Worm (Caenorhabditis elegans) whole organism, L1 larva: ENCODE results near the gene T20D3.6.
"Not testable (repeated sequence)": the region's sequence is repeated elsewhere in the genome, so short reads cannot be mapped to it uniquely, and the experiment has no call there.

ENCODE experiments used
- C04F5.9 ChIP-seq: sonication (generic microtip); optimal IDR thresholded peaks from 2 replicates; lab custom pipeline; 2016; ENCODE audit warnings: missing genetic modification characterization, missing compliant biosample characterization
- C16A3.4 ChIP-seq: fragments of 150-350 bp; optimal IDR thresholded peaks from 2 replicates; lab custom pipeline; 2014; ENCODE audit warnings: missing biosample characterization, missing genetic modification characterization
- F16B12.6 ChIP-seq: fragments of 150-350 bp; optimal IDR thresholded peaks from 2 replicates; lab custom pipeline; 2014; ENCODE audit warnings: missing biosample characterization, missing genetic modification characterization
- ama-1 ChIP-seq: fragments of 150-350 bp; optimal IDR thresholded peaks from 2 replicates; lab custom pipeline; 2014
- blmp-1 ChIP-seq: fragments of 150-350 bp; optimal IDR thresholded peaks from 2 replicates; lab custom pipeline; 2014; ENCODE audit warnings: missing biosample characterization, missing genetic modification characterization
- ceh-63 ChIP-seq: fragments of 200-800 bp; sonication (Bioruptor generic); optimal IDR thresholded peaks from 2 replicates; lab custom pipeline; 2018; ENCODE audit warnings: mild to moderate bottlenecking, missing genetic modification characterization, missing compliant biosample characterization
- ces-1 ChIP-seq: fragments of 150-350 bp; optimal IDR thresholded peaks from 2 replicates; lab custom pipeline; 2014; ENCODE audit warnings: missing biosample characterization, missing genetic modification reagents, missing genetic modification characterization
- efl-3 ChIP-seq: fragments of 200-800 bp; sonication (Bioruptor generic); optimal IDR thresholded peaks from 2 replicates; lab custom pipeline; 2018; ENCODE audit warnings: mild to moderate bottlenecking, missing genetic modification characterization, missing compliant biosample characterization
- egl-27 ChIP-seq, 2 experiments: fragments of 150-350 bp in 1 of 2; sonication (generic microtip); optimal IDR thresholded peaks; 3 replicates each; lab custom pipeline; 2017 to 2018; ENCODE audit warnings: missing biosample characterization in 2 of 2, missing genetic modification characterization in 2 of 2, missing genetic modification reagents in 2 of 2
- elt-2 ChIP-seq: sonication (generic microtip); optimal IDR thresholded peaks from 2 replicates; lab custom pipeline; 2016; ENCODE audit warnings: missing genetic modification characterization, mild to moderate bottlenecking, inconsistent platforms, missing compliant biosample characterization, missing genetic modification reagents
- elt-3 ChIP-seq, 6 experiments: fragments of 150-350 bp in 1 of 6; sonication (generic microtip); optimal IDR thresholded peaks; 2 replicates each; lab custom pipeline; 2017 to 2018; ENCODE audit warnings: missing biosample characterization in 6 of 6, missing genetic modification characterization in 6 of 6, inconsistent platforms in 1 of 6
- fkh-10 ChIP-seq: sonication (generic microtip); optimal IDR thresholded peaks from 2 replicates; lab custom pipeline; 2017; ENCODE audit warnings: missing biosample characterization, missing genetic modification reagents, missing genetic modification characterization
- fkh-8 ChIP-seq: sonication (generic microtip); optimal IDR thresholded peaks from 2 replicates; lab custom pipeline; 2016; ENCODE audit warnings: mild to moderate bottlenecking, missing genetic modification characterization, missing compliant biosample characterization
- fos-1 ChIP-seq: fragments of 150-350 bp; optimal IDR thresholded peaks from 2 replicates; lab custom pipeline; 2014; ENCODE audit warnings: missing biosample characterization, missing genetic modification characterization
- grh-1 ChIP-seq: fragments of 200-800 bp; sonication (Bioruptor generic); IDR thresholded peaks from 2 replicates; pipeline ENCODE4 v1.3.6; 2022; ENCODE audit warnings: missing genetic modification reagents, missing genetic modification characterization, missing compliant biosample characterization
- hlh-17 ChIP-seq: fragments of 200-800 bp; sonication (Bioruptor generic); optimal IDR thresholded peaks from 2 replicates; lab custom pipeline; 2018; ENCODE audit warnings: missing genetic modification characterization, mild to moderate bottlenecking, missing compliant biosample characterization, moderate library complexity, borderline replicate concordance
- hlh-4 ChIP-seq: sonication (generic microtip); optimal IDR thresholded peaks from 2 replicates; lab custom pipeline; 2016; ENCODE audit warnings: mild to moderate bottlenecking, missing genetic modification characterization, missing compliant biosample characterization
- hpl-2 ChIP-seq: fragments of 150-350 bp; optimal IDR thresholded peaks from 2 replicates; lab custom pipeline; 2014; ENCODE audit warnings: missing biosample characterization, missing genetic modification reagents, missing genetic modification characterization
- isw-1 ChIP-seq: fragments of 200-800 bp; sonication (Bioruptor generic); IDR thresholded peaks from 2 replicates; pipeline ENCODE4 v1.3.6; 2022; ENCODE audit warnings: missing genetic modification characterization, missing compliant biosample characterization
- jun-1 ChIP-seq: fragments of 150-350 bp; optimal IDR thresholded peaks from 2 replicates; lab custom pipeline; 2014; ENCODE audit warnings: missing biosample characterization, missing genetic modification reagents, missing genetic modification characterization
- lin-13 ChIP-seq: fragments of 150-350 bp; optimal IDR thresholded peaks from 2 replicates; lab custom pipeline; 2014; ENCODE audit warnings: missing biosample characterization, missing genetic modification reagents, missing genetic modification characterization
- lin-39 ChIP-seq: fragments of 150-350 bp; optimal IDR thresholded peaks from 2 replicates; lab custom pipeline; 2014; ENCODE audit warnings: missing biosample characterization, missing genetic modification reagents, missing genetic modification characterization
- mdl-1 ChIP-seq, 2 experiments: fragments of 150-350 bp; optimal IDR thresholded peaks; 2 replicates each; lab custom pipeline; 2014 to 2017; ENCODE audit warnings: missing biosample characterization in 2 of 2, missing genetic modification characterization in 2 of 2, inconsistent platforms in 1 of 2
- mef-2 ChIP-seq: fragments of 150-350 bp; optimal IDR thresholded peaks from 2 replicates; lab custom pipeline; 2014; ENCODE audit warnings: missing biosample characterization, missing genetic modification characterization
- mep-1 ChIP-seq: fragments of 150-350 bp; optimal IDR thresholded peaks from 2 replicates; lab custom pipeline; 2014; ENCODE audit warnings: missing biosample characterization, missing genetic modification characterization
- nhr-12 ChIP-seq: sonication (generic microtip); optimal IDR thresholded peaks from 2 replicates; lab custom pipeline; 2017; ENCODE audit warnings: missing biosample characterization, missing genetic modification characterization
- nhr-237 ChIP-seq: fragments of 150-350 bp; optimal IDR thresholded peaks from 2 replicates; lab custom pipeline; 2014; ENCODE audit warnings: missing biosample characterization, missing genetic modification characterization
- nhr-76 ChIP-seq: sonication (generic microtip); optimal IDR thresholded peaks from 2 replicates; lab custom pipeline; 2017; ENCODE audit warnings: missing biosample characterization, missing genetic modification characterization
- nhr-77 ChIP-seq: fragments of 150-350 bp; optimal IDR thresholded peaks from 2 replicates; lab custom pipeline; 2014; ENCODE audit warnings: missing biosample characterization, missing genetic modification characterization
- nhr-90 ChIP-seq: sonication (generic microtip); optimal IDR thresholded peaks from 2 replicates; lab custom pipeline; 2016; ENCODE audit warnings: mild to moderate bottlenecking, missing genetic modification characterization, missing compliant biosample characterization; ENCODE audit not compliant: poor library complexity
- pag-3 ChIP-seq: sonication (generic microtip); optimal IDR thresholded peaks from 2 replicates; lab custom pipeline; 2017; ENCODE audit warnings: missing genetic modification characterization, mild to moderate bottlenecking, missing compliant biosample characterization, antibody characterized with exemption, borderline replicate concordance; ENCODE audit not compliant: insufficient read depth
- rnt-1 ChIP-seq: sonication (generic microtip); optimal IDR thresholded peaks from 2 replicates; lab custom pipeline; 2016; ENCODE audit warnings: mild to moderate bottlenecking, missing genetic modification characterization, moderate library complexity, missing compliant biosample characterization
- skn-1 ChIP-seq: fragments of 150-350 bp; optimal IDR thresholded peaks from 2 replicates; lab custom pipeline; 2014; ENCODE audit warnings: missing biosample characterization, missing genetic modification characterization
- snpc-4 ChIP-seq: fragments of 150-350 bp; optimal IDR thresholded peaks from 2 replicates; lab custom pipeline; 2014; ENCODE audit warnings: missing biosample characterization, missing genetic modification characterization
- tlp-1 ChIP-seq: fragments of 150-350 bp; optimal IDR thresholded peaks from 2 replicates; lab custom pipeline; 2014; ENCODE audit warnings: missing biosample characterization, missing genetic modification characterization
- unc-98 ChIP-seq: fragments of 200-800 bp; sonication (Bioruptor generic); IDR thresholded peaks from 2 replicates; pipeline ENCODE4 v1.3.6; 2022; ENCODE audit warnings: missing genetic modification characterization, missing compliant biosample characterization
- vab-15 ChIP-seq: sonication (generic microtip); optimal IDR thresholded peaks from 2 replicates; lab custom pipeline; 2017; ENCODE audit warnings: missing genotype, mild to moderate bottlenecking, missing genetic modification characterization, missing compliant biosample characterization
- zag-1 ChIP-seq: fragments of 150-350 bp; optimal IDR thresholded peaks from 2 replicates; lab custom pipeline; 2014; ENCODE audit warnings: missing biosample characterization, missing genetic modification characterization

The T20D3.6 gene

DNA sequence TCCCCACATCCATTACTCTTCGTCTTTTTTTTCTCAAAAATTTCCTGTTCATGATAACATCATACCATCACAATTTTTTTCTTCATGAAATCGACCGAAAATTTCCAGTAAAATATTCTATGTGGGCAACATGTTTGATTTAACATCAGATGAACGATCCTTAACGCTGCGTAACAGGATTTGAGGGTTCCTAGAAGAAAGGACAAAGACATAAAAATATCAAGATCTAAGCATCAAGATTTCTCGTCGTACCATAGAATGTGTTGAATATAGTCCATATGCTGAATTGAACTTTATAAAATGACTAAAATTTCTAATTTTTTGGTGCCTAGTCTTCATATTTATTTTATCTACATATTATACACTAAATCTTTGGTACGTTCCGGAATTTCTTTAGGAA is 39.0 kb downstream of the T20D3.6 start, which contains the start of gene F49C12.3:
F49C12.3 (plus strand) TSS at position 301 of the 400 bp plus-strand sequence.
- TF ChIP-seq hlh-17 (GFP tag; lab: Kevin White, UChicago) = no peak
- TF ChIP-seq mef-2 (tag; lab: Kevin White, UChicago) = no peak
- no peak for TF ChIP-seq nhr-237 (tag; lab: Kevin White, UChicago)
- TF ChIP-seq lin-39 (tag; lab: Kevin White, UChicago) = no peak
- no peak for TF ChIP-seq egl-27 (tag; optimal IDR thresholded peaks at IDR 0.05; lab: Kevin White, UChicago)
- TF ChIP-seq ama-1 (lab: Kevin White, UChicago) = no peak
- TF ChIP-seq elt-2 (tag; lab: Kevin White, UChicago) = no peak
- no peak for TF ChIP-seq nhr-12 (tag; lab: Kevin White, UChicago)
- no peak for TF ChIP-seq nhr-77
- TF ChIP-seq C04F5.9 (tag; lab: Kevin White, UChicago) = no peak
- TF ChIP-seq tlp-1 (tag; lab: Kevin White, UChicago) = no peak
- no peak for TF ChIP-seq isw-1 (GFP tag; lab: Robert Waterston, UW)

DNA sequence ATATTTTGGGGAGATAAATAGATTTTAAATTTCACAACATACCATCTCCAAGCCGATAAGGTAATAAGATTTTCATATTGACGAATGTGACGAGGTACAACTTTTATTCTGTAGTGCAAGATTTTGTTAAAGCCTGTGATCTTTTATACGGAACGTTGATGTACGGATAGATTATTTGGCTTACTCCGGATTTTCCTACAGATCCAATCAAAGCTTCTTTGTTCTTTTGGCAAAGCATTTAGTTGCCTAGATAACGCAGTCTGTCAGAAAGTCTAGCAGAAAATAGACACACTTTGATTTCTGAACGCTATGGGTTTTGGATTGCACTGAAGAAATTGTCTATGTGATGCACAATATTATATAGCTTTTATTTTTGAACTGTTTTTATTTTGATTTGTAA is 40.0 kb downstream of the T20D3.6 start, which contains the start of gene F49C12.2:
F49C12.2 (minus strand) TSS at position 101 of the 400 bp plus-strand sequence.
- TF ChIP-seq zag-1 (tag; lab: Kevin White, UChicago) = no peak

DNA sequence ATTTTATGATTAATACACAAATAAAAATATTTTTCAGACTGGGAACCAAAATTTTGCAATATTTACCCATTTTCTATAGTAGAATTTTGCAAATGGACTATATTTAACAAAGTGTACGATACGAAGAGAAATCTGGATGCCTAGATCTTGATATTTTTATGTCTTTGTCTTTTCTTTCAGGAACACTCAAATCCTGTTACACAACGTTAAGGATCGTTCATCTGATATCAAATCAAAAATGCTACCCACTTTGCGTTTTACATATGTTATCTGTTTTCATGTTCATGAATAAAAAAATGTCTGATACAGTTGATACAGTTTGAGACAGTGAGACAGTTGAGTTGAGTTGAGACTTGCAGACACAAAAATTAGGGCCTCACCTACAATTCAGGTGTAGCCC is 42.8 kb downstream of the T20D3.6 start, which contains the start of gene F49C12.1:
F49C12.1 (minus strand) TSS at position 70 of the 400 bp plus-strand sequence.
- TF ChIP-seq mdl-1 (tag; optimal IDR thresholded peaks at IDR 0.05; lab: Kevin White, UChicago) (no peak), tlp-1 (tag; lab: Kevin White, UChicago) (no peak), efl-3 (GFP tag; lab: Kevin White, UChicago) (no peak), snpc-4 (tag; lab: Kevin White, UChicago) (no peak), lin-39 (tag; lab: Kevin White, UChicago) (no peak), C04F5.9 (tag; lab: Kevin White, UChicago) (no peak), rnt-1 (tag; lab: Kevin White, UChicago) (no peak), ceh-63 (no peak), nhr-76 (tag; lab: Kevin White, UChicago) (no peak), nhr-77 (no peak), C16A3.4 (no peak), ces-1 (no peak), fos-1 (tag; lab: Kevin White, UChicago) (no peak), mef-2 (tag; lab: Kevin White, UChicago) (no peak), hpl-2 (GFP tag; lab: Kevin White, UChicago) (no peak), fkh-10 (GFP tag; lab: Kevin White, UChicago) (no peak)

DNA sequence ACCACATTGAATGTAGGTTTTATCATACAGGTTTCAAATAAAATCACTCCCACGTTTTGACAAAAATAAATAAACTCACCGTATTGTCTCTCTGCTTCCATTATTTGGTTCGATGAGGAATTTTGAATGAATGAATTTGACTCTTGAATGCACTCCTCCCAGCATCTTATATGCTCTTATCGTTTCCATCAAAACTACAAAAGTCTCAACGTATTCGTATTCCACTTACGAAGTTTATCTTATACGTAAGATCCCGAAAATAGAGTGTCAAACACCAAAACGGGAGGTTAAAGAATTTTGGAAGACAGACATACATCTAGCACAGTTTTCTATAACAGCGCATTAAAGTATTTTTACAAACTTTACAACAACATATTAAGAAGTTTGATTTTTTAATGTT is 45.3 kb downstream of the T20D3.6 start, which contains the start of gene nhr-264:
nhr-264 (minus strand) TSS at position 101 of the 400 bp plus-strand sequence.
- TF ChIP-seq nhr-90 (tag; lab: Kevin White, UChicago); skn-1 (tag; lab: Kevin White, UChicago); lin-13 (GFP tag; lab: Kevin White, UChicago): not testable (repeated sequence)

DNA sequence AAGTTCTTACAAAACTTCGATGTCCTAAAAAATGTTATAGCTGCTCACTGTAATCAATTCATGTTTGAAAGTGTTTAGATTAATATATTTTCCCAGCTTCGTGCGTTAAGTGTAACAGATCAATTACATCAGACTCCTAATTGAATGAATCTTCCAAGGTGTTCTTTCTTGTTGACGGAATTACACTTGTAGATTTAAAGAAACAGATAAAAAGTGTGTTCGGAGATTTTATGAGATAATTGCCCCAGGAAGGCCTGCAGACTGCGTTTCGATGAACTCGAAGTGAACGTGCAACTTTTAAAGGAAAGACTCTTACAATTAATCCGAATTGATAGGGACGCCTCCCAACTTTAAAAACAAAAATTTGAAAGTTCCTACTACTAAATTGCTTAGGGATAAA is 49.5 kb downstream of the T20D3.6 start:
- TF ChIP-seq hlh-4 (no peak), fkh-8 (tag; lab: Kevin White, UChicago) (no peak), mep-1 (tag; lab: Kevin White, UChicago) (no peak), hlh-17 (GFP tag; lab: Kevin White, UChicago) (no peak), unc-98 (GFP tag; lab: Robert Waterston, UW) (no peak), nhr-90 (tag; lab: Kevin White, UChicago) (no peak), blmp-1 (tag; lab: Kevin White, UChicago) (no peak), mef-2 (tag; lab: Kevin White, UChicago) (no peak), tlp-1 (tag; lab: Kevin White, UChicago) (no peak), hpl-2 (GFP tag; lab: Kevin White, UChicago) (no peak), vab-15 (tag; lab: Kevin White, UChicago) (no peak), jun-1 (tag; lab: Kevin White, UChicago) (no peak), nhr-12 (tag; lab: Kevin White, UChicago) (no peak), fkh-10 (GFP tag; lab: Kevin White, UChicago) (no peak), pag-3 (tag; lab: Kevin White, UChicago) (no peak), grh-1 (no peak), F16B12.6 (tag; lab: Kevin White, UChicago) (no peak), elt-3 (tag; optimal IDR thresholded peaks at IDR 0.05; lab: Kevin White, UChicago) (no peak), snpc-4 (tag; lab: Kevin White, UChicago) (no peak), C16A3.4 (no peak)
